Worm (Caenorhabditis elegans) whole organism, L4 larva: Measurements from ENCODE around the gene snr-3.
A peak's percentile ranks its signal among the peaks of the same experiment; 100 is the strongest.

Experiments
- F49E8.2 ChIP-seq: sonication (generic microtip); optimal IDR thresholded peaks from 2 replicates; lab custom pipeline; 2016; ENCODE audit warnings: missing compliant biosample characterization, mild to moderate bottlenecking, missing genetic modification characterization, borderline replicate concordance
- R02D3.7 ChIP-seq: fragments of 150-350 bp; sonication (generic microtip); optimal IDR thresholded peaks from 3 replicates; lab custom pipeline; 2014; ENCODE audit warnings: missing biosample characterization, missing genetic modification characterization
- Y105C5A.15 ChIP-seq: fragments of 200-800 bp; sonication (Bioruptor generic); IDR thresholded peaks from 2 replicates; pipeline ENCODE4 v1.3.6; 2022; ENCODE audit warnings: missing genetic modification characterization, missing compliant biosample characterization
- Y75B8A.6 ChIP-seq: fragments of 200-800 bp; sonication (Bioruptor generic); IDR thresholded peaks from 2 replicates; pipeline ENCODE4 v1.3.6; 2022; ENCODE audit warnings: missing genetic modification reagents, missing genetic modification characterization, missing compliant biosample characterization
- ZK337.2 ChIP-seq: fragments of 200-800 bp; sonication (Bioruptor generic); IDR thresholded peaks from 2 replicates; pipeline ENCODE4 v1.3.6; 2022; ENCODE audit warnings: missing genetic modification reagents, missing genetic modification characterization, missing compliant biosample characterization
- aha-1 ChIP-seq: fragments of 150-350 bp; peaks from one replicate; lab custom pipeline; 2014; ENCODE audit warnings: missing biosample characterization, missing genetic modification characterization
- aly-2 ChIP-seq: sonication (generic microtip); optimal IDR thresholded peaks from 2 replicates; lab custom pipeline; 2018; ENCODE audit warnings: missing biosample characterization, missing genetic modification characterization
- ama-1 ChIP-seq: fragments of 150-350 bp; optimal IDR thresholded peaks from 2 replicates; lab custom pipeline; 2014; ENCODE audit warnings: inconsistent platforms, mixed read lengths
- attf-4 ChIP-seq: sonication (generic microtip); optimal IDR thresholded peaks from 3 replicates; lab custom pipeline; 2017; ENCODE audit warnings: missing biosample characterization, missing genetic modification characterization
- ceh-32 ChIP-seq: sonication (generic microtip); optimal IDR thresholded peaks from 2 replicates; lab custom pipeline; 2016; ENCODE audit warnings: mild to moderate bottlenecking, missing genetic modification characterization, missing compliant biosample characterization; ENCODE audit not compliant: poor library complexity
- ctbp-1 ChIP-seq: fragments of 200-800 bp; sonication (Bioruptor generic); IDR thresholded peaks from 2 replicates; pipeline ENCODE4 v1.3.6; 2022; ENCODE audit warnings: missing genetic modification reagents, missing genetic modification characterization, missing compliant biosample characterization
- daf-16 ChIP-seq, 3 experiments: sonication (generic microtip); optimal IDR thresholded peaks; 2 replicates each; lab custom pipeline; 2016 to 2017; ENCODE audit warnings: missing genetic modification characterization in 3 of 3, missing genetic modification reagents in 3 of 3, mild to moderate bottlenecking in 2 of 3, missing compliant biosample characterization in 2 of 3, missing biosample characterization in 1 of 3, moderate library complexity in 1 of 3
- daf-19 ChIP-seq: fragments of 200-800 bp; sonication (Bioruptor generic); conservative IDR thresholded peaks from 2 replicates; pipeline ENCODE4 v1.3.6; 2022; ENCODE audit warnings: missing genetic modification characterization, missing compliant biosample characterization
- dmd-6 ChIP-seq: fragments of 200-800 bp; sonication (Bioruptor generic); IDR thresholded peaks from 2 replicates; pipeline ENCODE4 v1.3.6; 2022; ENCODE audit warnings: missing genetic modification reagents, missing genetic modification characterization, missing compliant biosample characterization
- duxl-1 ChIP-seq: sonication (generic microtip); optimal IDR thresholded peaks from 2 replicates; lab custom pipeline; 2016; ENCODE audit warnings: mild to moderate bottlenecking, missing genetic modification characterization, moderate library complexity, missing compliant biosample characterization; ENCODE audit not compliant: poor library complexity
- dve-1 ChIP-seq: sonication (generic microtip); optimal IDR thresholded peaks from 2 replicates; lab custom pipeline; 2017; ENCODE audit warnings: antibody characterized with exemption, mild to moderate bottlenecking, missing genetic modification characterization, missing compliant biosample characterization; ENCODE audit not compliant: insufficient read depth
- egl-43 ChIP-seq: fragments of 200-800 bp; sonication (Bioruptor generic); IDR thresholded peaks from 2 replicates; pipeline ENCODE4 v1.3.6; 2022; ENCODE audit warnings: missing genetic modification reagents, missing genetic modification characterization, missing compliant biosample characterization
- fos-1 ChIP-seq: fragments of 150-350 bp; optimal IDR thresholded peaks from 2 replicates; lab custom pipeline; 2014; ENCODE audit warnings: missing biosample characterization, missing genetic modification characterization
- gei-8 ChIP-seq: fragments of 200-800 bp; sonication (Bioruptor generic); optimal IDR thresholded peaks from 2 replicates; lab custom pipeline; 2018; ENCODE audit warnings: mild to moderate bottlenecking, missing genetic modification characterization, missing compliant biosample characterization
- hif-1 ChIP-seq, 2 experiments: sonication (generic microtip); optimal IDR thresholded peaks; 2 replicates each; lab custom pipeline; 2016 to 2017; ENCODE audit warnings: missing compliant biosample characterization in 2 of 2, missing genetic modification characterization in 2 of 2, missing genetic modification reagents in 2 of 2, missing genotype in 2 of 2, mild to moderate bottlenecking in 1 of 2
- hlh-11 ChIP-seq: fragments of 200-800 bp; sonication (Bioruptor generic); optimal IDR thresholded peaks from 2 replicates; lab custom pipeline; 2018; ENCODE audit warnings: mild to moderate bottlenecking, missing genetic modification characterization, missing compliant biosample characterization
- hmg-1.1 ChIP-seq: fragments of 200-800 bp; sonication (Bioruptor generic); IDR thresholded peaks from 2 replicates; pipeline ENCODE4 v1.3.6; 2022; ENCODE audit warnings: missing genetic modification reagents, missing genetic modification characterization, missing compliant biosample characterization
- jun-1 ChIP-seq: fragments of 150-350 bp; optimal IDR thresholded peaks from 2 replicates; lab custom pipeline; 2014; ENCODE audit warnings: missing biosample characterization, missing genetic modification reagents, missing genetic modification characterization
- lir-3 ChIP-seq: sonication (generic microtip); optimal IDR thresholded peaks from 2 replicates; lab custom pipeline; 2016; ENCODE audit warnings: mild to moderate bottlenecking, missing genetic modification characterization, missing compliant biosample characterization
- lsy-2 ChIP-seq, 2 experiments: fragments of 150-350 bp in 1 of 2; sonication (generic microtip) in 1 of 2; optimal IDR thresholded peaks; 2 replicates each; lab custom pipeline; 2014 to 2017; ENCODE audit warnings: missing biosample characterization in 2 of 2, missing genetic modification characterization in 2 of 2
- mes-2 ChIP-seq: sonication (generic microtip); optimal IDR thresholded peaks from 2 replicates; lab custom pipeline; 2016; ENCODE audit warnings: missing genotype, mild to moderate bottlenecking, missing genetic modification characterization, missing compliant biosample characterization; ENCODE audit not compliant: poor library complexity, severe bottlenecking
- mxl-2 ChIP-seq: fragments of 200-800 bp; sonication (Bioruptor generic); conservative IDR thresholded peaks from 2 replicates; pipeline ENCODE4 v1.3.6; 2022; ENCODE audit warnings: missing genetic modification reagents, missing genetic modification characterization, missing compliant biosample characterization
- mxl-3 ChIP-seq: fragments of 200-800 bp; sonication (Bioruptor generic); optimal IDR thresholded peaks from 2 replicates; lab custom pipeline; 2018; ENCODE audit warnings: mild to moderate bottlenecking, missing genetic modification characterization, missing compliant biosample characterization
- nhr-102 ChIP-seq: sonication (generic microtip); optimal IDR thresholded peaks from 2 replicates; lab custom pipeline; 2016; ENCODE audit warnings: mild to moderate bottlenecking, missing genetic modification characterization, moderate library complexity, missing compliant biosample characterization
- nhr-11 ChIP-seq: fragments of 150-350 bp; optimal IDR thresholded peaks from 2 replicates; lab custom pipeline; 2014; ENCODE audit warnings: missing biosample characterization, missing genetic modification characterization
- nhr-111 ChIP-seq: fragments of 200-800 bp; sonication (Bioruptor generic); optimal IDR thresholded peaks from 2 replicates; lab custom pipeline; 2018; ENCODE audit warnings: mild to moderate bottlenecking, missing genetic modification characterization, missing compliant biosample characterization
- nhr-42 ChIP-seq: fragments of 200-800 bp; sonication (Bioruptor generic); IDR thresholded peaks from 2 replicates; pipeline ENCODE4 v1.3.6; 2022; ENCODE audit warnings: missing genetic modification characterization, missing compliant biosample characterization
- nhr-48 ChIP-seq: sonication (generic microtip); optimal IDR thresholded peaks from 2 replicates; lab custom pipeline; 2016; ENCODE audit warnings: mild to moderate bottlenecking, missing genetic modification characterization, missing compliant biosample characterization
- nhr-6 ChIP-seq: fragments of 150-350 bp; optimal IDR thresholded peaks from 2 replicates; lab custom pipeline; 2014; ENCODE audit warnings: missing biosample characterization, missing genetic modification characterization
- nhr-76 ChIP-seq: fragments of 150-350 bp; optimal IDR thresholded peaks from 2 replicates; lab custom pipeline; 2014; ENCODE audit warnings: missing biosample characterization, missing genetic modification characterization
- php-3 ChIP-seq: fragments of 200-800 bp; sonication (Bioruptor generic); IDR thresholded peaks from 2 replicates; pipeline ENCODE4 v1.3.6; 2022; ENCODE audit warnings: missing genetic modification reagents, missing genetic modification characterization, missing compliant biosample characterization
- rbr-2 ChIP-seq: sonication (generic microtip); optimal IDR thresholded peaks from 2 replicates; lab custom pipeline; 2016; ENCODE audit warnings: missing genotype, missing genetic modification characterization, missing compliant biosample characterization
- saeg-2 ChIP-seq: fragments of 200-800 bp; sonication (Bioruptor generic); IDR thresholded peaks from 2 replicates; pipeline ENCODE4 v1.3.6; 2022; ENCODE audit warnings: missing genetic modification reagents, missing genetic modification characterization, missing compliant biosample characterization
- sdz-12 ChIP-seq: fragments of 200-800 bp; sonication (Bioruptor generic); optimal IDR thresholded peaks from 2 replicates; lab custom pipeline; 2018; ENCODE audit warnings: mild to moderate bottlenecking, missing genetic modification characterization, missing compliant biosample characterization
- unc-62 ChIP-seq, 3 experiments: fragments of 150-350 bp in 1 of 3; sonication (generic microtip); optimal IDR thresholded peaks in 2 of 3; peaks in 1 of 3; 1 replicate in 1 of 3; 2 replicates in 2 of 3; lab custom pipeline; 2014 to 2017; ENCODE audit warnings: missing biosample characterization in 3 of 3, missing genetic modification characterization in 3 of 3, missing genetic modification reagents in 3 of 3, missing genotype in 1 of 3
- zfp-3 ChIP-seq: fragments of 200-800 bp; sonication (Bioruptor generic); conservative IDR thresholded peaks from 2 replicates; pipeline ENCODE4 v1.3.6; 2022; ENCODE audit warnings: missing genetic modification reagents, missing genetic modification characterization, missing compliant biosample characterization

The snr-3 gene

ce11 chrII:6526136-6526684 is 36.6 kb upstream of the snr-3 start (continued):
- TF ChIP-seq daf-19 (GFP tag; lab: Robert Waterston, UW) (no peak), Y75B8A.6 (no peak), jun-1 (tag; lab: Kevin White, UChicago) (no peak), sdz-12 (GFP tag; lab: Kevin White, UChicago) (no peak), aly-2 (tag; lab: Kevin White, UChicago) (no peak), ZK337.2 (GFP tag; lab: Robert Waterston, UW) (no peak), F49E8.2 (tag; lab: Kevin White, UChicago) (no peak), fos-1 (tag; lab: Kevin White, UChicago) (no peak), dve-1 (tag; lab: Kevin White, UChicago) (peak; percentile 7), unc-62 (GFP tag; optimal IDR thresholded peaks at IDR 0.05 in 1 of 2; lab: Kevin White, UChicago) (peak in 1 of 2 experiments; percentile 10), unc-62 (tag; optimal IDR thresholded peaks at IDR 0.05; lab: Kevin White, UChicago) (no peak), gei-8 (GFP tag; lab: Kevin White, UChicago) (no peak), nhr-48 (tag; lab: Kevin White, UChicago) (no peak), nhr-102 (tag; lab: Kevin White, UChicago) (peak; percentile 52), mxl-3 (GFP tag; lab: Kevin White, UChicago) (no peak), ceh-32 (tag; lab: Kevin White, UChicago) (no peak), aha-1 (tag; lab: Kevin White, UChicago) (no peak)
- TF ChIP-seq, all 104 proteins: peak for 5

- TF ChIP-seq dve-1 (tag; lab: Kevin White, UChicago) (peak; percentile 21), lir-3 (tag; lab: Kevin White, UChicago) (no peak), hlh-11 (tag; lab: Kevin White, UChicago) (peak; percentile 67), daf-16 (GFP tag; optimal IDR thresholded peaks at IDR 0.05; lab: Kevin White, UChicago) (no peak), daf-16 (tag; optimal IDR thresholded peaks at IDR 0.05; lab: Kevin White, UChicago) (peak; percentile 72), dmd-6 (0 out of 2 replicates have a peak, but pooled peaks have one; percentile 32), saeg-2 (GFP tag; lab: Robert Waterston, UW) (no peak)
These were observed 35.0 kb upstream of the snr-3 start, which contains the start of gene C56E6.2 for ce11 chrII:6524501-6524977. C56E6.2 (plus strand) TSS chrII:6524927.

- TF ChIP-seq aly-2 (tag; lab: Kevin White, UChicago) = no peak
- TF ChIP-seq jun-1 (tag; lab: Kevin White, UChicago) = no peak
- peak; percentile 91 for TF ChIP-seq aha-1 (tag; lab: Kevin White, UChicago)
- no peak for TF ChIP-seq nhr-6
- TF ChIP-seq zfp-3 = 0 out of 2 replicates have a peak, but pooled peaks have one; percentile 7
- no peak for TF ChIP-seq Y105C5A.15 (GFP tag; lab: Robert Waterston, UW)
- TF ChIP-seq R02D3.7 = no peak
These were observed 34.4 kb upstream of the snr-3 start for ce11 chrII:6523940-6524339.

- TF ChIP-seq nhr-76 (tag; lab: Kevin White, UChicago) (no peak), hif-1 (tag; optimal IDR thresholded peaks at IDR 0.05; lab: Kevin White, UChicago) (no peak), egl-43 (GFP tag; lab: Robert Waterston, UW) (no peak), daf-16 (GFP tag; optimal IDR thresholded peaks at IDR 0.05; lab: Kevin White, UChicago) (no peak), daf-16 (tag; optimal IDR thresholded peaks at IDR 0.05; lab: Kevin White, UChicago) (peak; percentile 32), hlh-11 (tag; lab: Kevin White, UChicago) (peak; percentile 28), nhr-11 (tag; lab: Kevin White, UChicago) (no peak), ceh-32 (tag; lab: Kevin White, UChicago) (no peak), F49E8.2 (tag; lab: Kevin White, UChicago) (no peak), hmg-1.1 (GFP tag; lab: Robert Waterston, UW) (no peak), php-3 (GFP tag; lab: Robert Waterston, UW) (no peak), attf-4 (tag; lab: Kevin White, UChicago) (no peak), nhr-111 (no peak), rbr-2 (tag; lab: Kevin White, UChicago) (no peak), ctbp-1 (GFP tag; lab: Robert Waterston, UW) (no peak), duxl-1 (tag; lab: Kevin White, UChicago) (no peak), ama-1 (lab: Kevin White, UChicago) (no peak), lsy-2 (tag; optimal IDR thresholded peaks at IDR 0.05; lab: Kevin White, UChicago) (no peak), nhr-42 (GFP tag; lab: Robert Waterston, UW) (no peak), unc-62 (GFP tag; optimal IDR thresholded peaks at IDR 0.05 in 1 of 2; lab: Kevin White, UChicago) (peak in 1 of 2 experiments; percentile 88), unc-62 (tag; optimal IDR thresholded peaks at IDR 0.05; lab: Kevin White, UChicago) (no peak), mes-2 (tag; lab: Kevin White, UChicago) (no peak), mxl-2 (GFP tag; lab: Robert Waterston, UW) (no peak)
These were observed 33.2 kb upstream of the snr-3 start for ce11 chrII:6522622-6523254.
